Comparison of ENCODE assay signal across 6 worm cellular contexts in the genomic region with DNA sequence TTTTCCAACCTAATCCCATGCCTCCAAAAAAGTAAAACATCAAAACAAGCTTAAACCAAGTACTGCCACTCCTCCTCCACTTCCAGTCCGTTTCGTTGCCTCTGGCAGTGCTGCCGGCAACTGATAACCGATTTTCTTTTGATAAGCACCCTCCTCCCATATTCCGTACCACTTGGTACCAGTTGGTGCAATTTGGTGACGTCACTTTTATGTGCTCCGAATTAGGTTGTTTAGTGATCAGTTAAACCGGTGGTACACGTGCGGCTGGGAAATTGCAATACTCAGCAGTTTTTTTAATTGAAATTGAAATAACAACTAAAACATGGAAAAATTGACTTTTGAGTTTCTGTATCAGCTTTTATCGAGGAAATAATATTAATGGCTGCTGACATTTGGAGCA.
A peak's percentile ranks its signal among the peaks of the same experiment; 100 is the strongest.
TF ChIP-seq lines count a peak whose summit lies in the region.

No protein-coding gene starts in this region.

TF ChIP-seq in whole organism, L1 larva, 84 proteins besides CTCF, POLR2A, EP300 and RAD21:
- TF ChIP-seq rnt-1 (tag; optimal IDR thresholded peaks at IDR 0.05; lab: Kevin White, UChicago): no peak
- no peak for TF ChIP-seq nhr-77 (tag; optimal IDR thresholded peaks at IDR 0.05; lab: Kevin White, UChicago)
- TF ChIP-seq jun-1 (tag; optimal IDR thresholded peaks at IDR 0.05; lab: Kevin White, UChicago): peak; percentile 0
- peak; percentile 94 for TF ChIP-seq elt-2 (tag; optimal IDR thresholded peaks at IDR 0.05; lab: Kevin White, UChicago)
- no peak for TF ChIP-seq lin-39 (tag; optimal IDR thresholded peaks at IDR 0.05; lab: Kevin White, UChicago)
- no peak for TF ChIP-seq ceh-88 (GFP tag; IDR thresholded peaks at IDR 0.05; lab: Robert Waterston, UW)
- no peak for TF ChIP-seq dsc-1 (tag; optimal IDR thresholded peaks at IDR 0.05; lab: Kevin White, UChicago)
- TF ChIP-seq nhr-90 (tag; optimal IDR thresholded peaks at IDR 0.05; lab: Kevin White, UChicago; ENCODE audit: poor library complexity): peak; percentile 35

TF ChIP-seq in whole organism, L2 larva, 48 proteins besides CTCF, POLR2A, EP300 and RAD21 (continues in another document):
- TF ChIP-seq ZK546.5 (tag; optimal IDR thresholded peaks at IDR 0.05; lab: Kevin White, UChicago) (no peak), fos-1 (tag; optimal IDR thresholded peaks at IDR 0.05; lab: Kevin White, UChicago) (peak; percentile 83), ztf-1 (GFP tag; conservative IDR thresholded peaks at IDR 0.05; lab: Robert Waterston, UW) (no peak), mdl-1 (tag; optimal IDR thresholded peaks at IDR 0.05; lab: Kevin White, UChicago) (peak in 1 of 2 experiments; percentile 30), sma-3 (GFP tag; optimal IDR thresholded peaks at IDR 0.05; lab: Kevin White, UChicago) (peak; percentile 31), sma-9 (GFP tag; optimal IDR thresholded peaks at IDR 0.05; lab: Kevin White, UChicago) (peak; percentile 80), sma-9 (tag; optimal IDR thresholded peaks at IDR 0.05; lab: Kevin White, UChicago) (no peak), gmeb-1 (tag; optimal IDR thresholded peaks at IDR 0.05; lab: Kevin White, UChicago) (peak; percentile 12), nhr-21 (tag; optimal IDR thresholded peaks at IDR 0.05; lab: Kevin White, UChicago) (no peak), nhr-12 (tag; optimal IDR thresholded peaks at IDR 0.05; lab: Kevin White, UChicago) (no peak), alr-1 (tag; optimal IDR thresholded peaks at IDR 0.05; lab: Kevin White, UChicago) (no peak), F13H6.1 (tag; optimal IDR thresholded peaks at IDR 0.05; lab: Kevin White, UChicago) (peak; percentile 16), ama-1 (optimal IDR thresholded peaks at IDR 0.05; lab: Kevin White, UChicago) (no peak), nhr-6 (tag; optimal IDR thresholded peaks at IDR 0.05; lab: Kevin White, UChicago) (no peak), ztf-4 (tag; optimal IDR thresholded peaks at IDR 0.05; lab: Kevin White, UChicago) (no peak), crh-2 (tag; optimal IDR thresholded peaks at IDR 0.05; lab: Kevin White, UChicago) (peak; percentile 45)

TF ChIP-seq in whole organism, L3 larva, 47 proteins besides CTCF, POLR2A, EP300 and RAD21 (continues in another document):
- TF ChIP-seq ztf-4 (tag; optimal IDR thresholded peaks at IDR 0.05; lab: Kevin White, UChicago): no peak
- TF ChIP-seq elt-3 (tag; optimal IDR thresholded peaks at IDR 0.05; lab: Kevin White, UChicago): no peak
- TF ChIP-seq pha-4 (tag; optimal IDR thresholded peaks at IDR 0.05; lab: Kevin White, UChicago): peak; percentile 11
- no peak for TF ChIP-seq egl-5 (tag; optimal IDR thresholded peaks at IDR 0.05; lab: Kevin White, UChicago)
- TF ChIP-seq R02D3.7 (tag; optimal IDR thresholded peaks at IDR 0.05; lab: Kevin White, UChicago): no peak
- peak; percentile 98 for TF ChIP-seq elt-2 (tag; optimal IDR thresholded peaks at IDR 0.05; lab: Kevin White, UChicago)
- TF ChIP-seq fkh-2 (tag; optimal IDR thresholded peaks at IDR 0.05; lab: Kevin White, UChicago): no peak
- no peak for TF ChIP-seq unc-39 (tag; optimal IDR thresholded peaks at IDR 0.05; lab: Kevin White, UChicago)
- no peak for TF ChIP-seq sea-2 (GFP tag; optimal IDR thresholded peaks at IDR 0.05; lab: Kevin White, UChicago)
- TF ChIP-seq nhr-23 (tag; optimal IDR thresholded peaks at IDR 0.05; lab: Kevin White, UChicago): no peak
- TF ChIP-seq nhr-43 (tag; optimal IDR thresholded peaks at IDR 0.05; lab: Kevin White, UChicago; ENCODE audit: poor library complexity, severe bottlenecking): no peak
- TF ChIP-seq lin-39 (tag; optimal IDR thresholded peaks at IDR 0.05; lab: Kevin White, UChicago): no peak
- peak; percentile 19 for TF ChIP-seq ceh-28 (tag; optimal IDR thresholded peaks at IDR 0.05; lab: Kevin White, UChicago)
- peak; percentile 94 for TF ChIP-seq pqm-1 (tag; optimal IDR thresholded peaks at IDR 0.05; lab: Kevin White, UChicago)
- no peak for TF ChIP-seq aly-2 (tag; optimal IDR thresholded peaks at IDR 0.05; lab: Kevin White, UChicago)
- TF ChIP-seq fkh-10 (GFP tag; optimal IDR thresholded peaks at IDR 0.05; lab: Kevin White, UChicago): no peak
- peak; percentile 36 for TF ChIP-seq lsy-12 (tag; optimal IDR thresholded peaks at IDR 0.05; lab: Kevin White, UChicago)

TF ChIP-seq in whole organism, L4 larva, 104 proteins besides CTCF, POLR2A, EP300 and RAD21 (continues in another document):
- TF ChIP-seq mdl-1 (tag; optimal IDR thresholded peaks at IDR 0.05; lab: Kevin White, UChicago) (peak in 1 of 2 experiments; percentile 88), dmd-8 (GFP tag; IDR thresholded peaks at IDR 0.05; lab: Robert Waterston, UW) (no peak), dpl-1 (GFP tag; optimal IDR thresholded peaks at IDR 0.05; lab: Kevin White, UChicago) (no peak), fkh-10 (GFP tag; optimal IDR thresholded peaks at IDR 0.05; lab: Kevin White, UChicago) (no peak), aly-2 (tag; optimal IDR thresholded peaks at IDR 0.05; lab: Kevin White, UChicago) (no peak), nhr-28 (tag; optimal IDR thresholded peaks at IDR 0.05; lab: Kevin White, UChicago) (peak; percentile 58), nhr-77 (tag; optimal IDR thresholded peaks at IDR 0.05; lab: Kevin White, UChicago) (no peak), Y75B8A.6 (GFP tag; IDR thresholded peaks at IDR 0.05; lab: Robert Waterston, UW) (no peak), ceh-32 (tag; optimal IDR thresholded peaks at IDR 0.05; lab: Kevin White, UChicago; ENCODE audit: poor library complexity) (no peak), attf-4 (tag; optimal IDR thresholded peaks at IDR 0.05; lab: Kevin White, UChicago) (no peak), mes-2 (tag; optimal IDR thresholded peaks at IDR 0.05; lab: Kevin White, UChicago; ENCODE audit: poor library complexity, severe bottlenecking) (peak; percentile 29), spr-3 (GFP tag; optimal IDR thresholded peaks at IDR 0.05; lab: Kevin White, UChicago) (no peak), nhr-48 (tag; optimal IDR thresholded peaks at IDR 0.05; lab: Kevin White, UChicago) (peak; percentile 57), lin-39 (tag; optimal IDR thresholded peaks at IDR 0.05; lab: Kevin White, UChicago) (no peak), set-16 (GFP tag; IDR thresholded peaks at IDR 0.05; lab: Robert Waterston, UW) (no peak), snpc-4 (tag; optimal IDR thresholded peaks at IDR 0.05; lab: Kevin White, UChicago) (no peak), F49E8.2 (tag; optimal IDR thresholded peaks at IDR 0.05; lab: Kevin White, UChicago; ENCODE audit: borderline replicate concordance) (no peak)

TF ChIP-seq in whole organism, late embryonic, 69 proteins besides CTCF, POLR2A, EP300 and RAD21:
- TF ChIP-seq elt-2 (tag; optimal IDR thresholded peaks at IDR 0.05; lab: Kevin White, UChicago): peak; percentile 93
- no peak for TF ChIP-seq ama-1 (optimal IDR thresholded peaks at IDR 0.05; lab: Kevin White, UChicago)
TF ChIP-seq in whole organism, late embryonic: peak in this region for 1.

TF ChIP-seq in whole organism, young adult, 124 proteins besides CTCF, POLR2A, EP300 and RAD21:
- TF ChIP-seq nhr-80 (tag; optimal IDR thresholded peaks at IDR 0.05; lab: Kevin White, UChicago) (peak; percentile 45), F57A8.1 (GFP tag; optimal IDR thresholded peaks at IDR 0.05; lab: Kevin White, UChicago) (no peak)
